Fruit fly (Drosophila melanogaster): ENCODE data around the gene CG32453.

DNA sequence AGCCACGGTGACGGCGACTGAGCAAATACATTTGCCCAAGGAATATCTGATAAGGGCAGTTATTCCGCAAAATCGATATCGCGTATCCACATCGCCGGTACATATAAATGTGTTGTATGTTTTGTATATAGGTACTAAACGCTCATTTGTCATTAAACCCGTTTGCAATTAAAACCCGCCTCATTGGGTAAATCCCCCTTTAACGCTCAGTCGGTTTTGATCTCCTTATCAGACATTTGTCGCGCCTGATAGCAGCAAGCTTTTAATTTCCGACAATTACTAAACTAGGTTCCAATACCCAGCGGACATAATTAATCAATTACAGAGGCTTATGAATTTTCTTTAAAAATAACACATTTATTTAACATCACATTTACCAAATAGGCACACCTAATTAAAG is 34.4 kb downstream of the CG32453 start:
- no peak for TF ChIP-seq exex (tag; optimal IDR thresholded peaks at IDR 0.05)
- no peak for TF ChIP-seq Doc3 (GFP tag; IDR thresholded peaks at IDR 0.05; ENCODE audit: partially characterized antibody)
- TF ChIP-seq fru (optimal IDR thresholded peaks at IDR 0.05) = no peak
- TF ChIP-seq schlank (tag; optimal IDR thresholded peaks at IDR 0.05) = no peak
